Worm (Caenorhabditis elegans) whole organism, mixed stage, embryonic: ENCODE data around the gene mcm-5.

Experiments
- blmp-1 ChIP-seq: fragments of 150-350 bp; optimal IDR thresholded peaks from 2 replicates; lab custom pipeline; 2014; ENCODE audit warnings: missing biosample characterization, missing genetic modification characterization
- nhr-12 ChIP-seq: fragments of 150-350 bp; optimal IDR thresholded peaks from 2 replicates; lab custom pipeline; 2014; ENCODE audit warnings: missing biosample characterization, missing genetic modification characterization
- nhr-237 ChIP-seq: fragments of 150-350 bp; optimal IDR thresholded peaks from 2 replicates; lab custom pipeline; 2014; ENCODE audit warnings: missing biosample characterization, missing genetic modification characterization
- nhr-76 ChIP-seq: sonication (generic microtip); optimal IDR thresholded peaks from 2 replicates; lab custom pipeline; 2017; ENCODE audit warnings: missing biosample characterization, missing genetic modification characterization
- sem-2 ChIP-seq: fragments of 200-800 bp; sonication (Bioruptor generic); optimal IDR thresholded peaks from 2 replicates; lab custom pipeline; 2018; ENCODE audit warnings: mild to moderate bottlenecking, missing genetic modification characterization, missing compliant biosample characterization
- sptf-1 ChIP-seq: sonication (generic microtip); optimal IDR thresholded peaks from 2 replicates; lab custom pipeline; 2017; ENCODE audit warnings: mild to moderate bottlenecking, missing genetic modification characterization, moderate library complexity, missing compliant biosample characterization

- TF ChIP-seq sem-2 (GFP tag; lab: Kevin White, UChicago) (no peak), nhr-12 (tag; lab: Kevin White, UChicago) (no peak), sptf-1 (tag; lab: Kevin White, UChicago) (no peak), blmp-1 (tag; lab: Kevin White, UChicago) (no peak), nhr-237 (tag; lab: Kevin White, UChicago) (no peak), nhr-76 (tag; lab: Kevin White, UChicago) (no peak)
Observed at ce11 chrIII:4309303-4309702, 18.2 kb upstream of the mcm-5 start.
